Fruit fly (Drosophila melanogaster) ovary, adult (tissue): ENCODE measurements around the gene Tmem43.
A peak's percentile ranks its signal among the peaks of the same experiment; 100 is the strongest.

ENCODE experiments used
- CG17801 ChIP-seq: fragments of 200-800 bp; optimal IDR thresholded peaks from 2 replicates; lab custom pipeline; 2019; ENCODE audit warnings: missing biosample characterization, mild to moderate bottlenecking, missing genetic modification characterization, moderate library complexity; ENCODE audit not compliant: partially characterized antibody

Tmem43 gene

DNA sequence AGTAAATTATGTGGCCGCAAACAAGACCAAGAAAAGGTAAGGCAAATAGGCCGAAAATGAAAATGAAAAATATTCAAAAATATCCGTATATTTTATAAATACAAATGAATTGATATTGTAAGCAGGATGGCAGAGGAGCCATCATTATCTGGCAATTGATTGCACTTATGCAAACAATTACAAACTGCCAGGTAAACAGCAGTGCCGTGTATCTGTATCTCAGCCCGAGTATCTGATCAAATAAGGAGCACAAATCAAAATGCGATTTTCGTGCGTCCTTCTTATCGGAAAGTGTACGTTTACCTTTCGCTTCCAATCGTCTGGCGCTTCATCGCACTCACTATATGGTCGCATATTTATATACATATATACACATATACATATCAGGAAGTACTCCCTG lies 28.1 kb upstream of the Tmem43 start:
- TF ChIP-seq CG17801 (GFP tag; lab: Kevin White, UChicago) = no peak

DNA sequence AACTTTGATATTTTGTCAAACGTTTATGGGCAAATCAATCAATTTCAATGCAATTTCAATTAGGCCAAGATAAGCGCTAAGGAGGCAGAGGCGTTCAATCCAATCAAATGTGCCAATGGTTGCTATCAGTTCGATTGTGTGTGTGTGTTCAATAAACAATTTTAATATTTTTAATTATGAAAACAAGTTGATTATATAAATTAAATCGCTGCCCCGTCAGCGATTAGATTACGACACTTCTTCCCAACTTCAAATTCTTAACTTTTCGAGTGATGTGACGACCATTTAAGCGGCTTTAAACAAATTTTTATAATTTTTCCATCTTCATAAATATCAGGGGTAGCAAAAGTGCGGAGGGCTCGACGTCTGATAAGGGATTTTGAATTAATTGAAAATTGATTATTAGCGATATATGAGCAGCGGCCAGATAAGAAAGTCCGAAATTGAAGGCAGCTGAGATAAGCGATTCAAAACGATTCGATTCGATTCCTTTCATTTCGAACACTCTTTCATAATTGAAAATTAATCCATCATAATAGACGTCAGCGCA lies 27.6 kb upstream of the Tmem43 start:
- no peak for TF ChIP-seq CG17801 (GFP tag; lab: Kevin White, UChicago)

DNA sequence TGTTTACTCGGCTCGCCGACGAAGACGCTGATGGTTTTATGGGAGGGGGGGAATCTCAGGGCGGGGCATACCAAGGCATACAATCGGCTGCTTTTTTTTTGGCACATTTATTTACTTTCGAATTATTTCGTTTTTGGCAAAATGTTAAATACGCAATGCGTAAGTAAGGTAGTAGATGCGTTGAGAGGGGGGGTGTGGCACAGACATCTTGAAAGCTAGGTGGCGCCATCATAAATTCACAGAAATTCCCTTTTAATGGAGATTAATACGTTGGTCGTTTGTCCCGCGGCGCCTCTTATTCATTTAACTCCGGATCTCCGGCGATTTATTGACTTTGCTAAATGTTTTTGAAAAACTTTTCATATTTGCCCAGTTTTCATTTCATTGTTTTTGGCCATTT lies 26.6 kb upstream of the Tmem43 start:
- TF ChIP-seq CG17801 (GFP tag; lab: Kevin White, UChicago) = no peak

DNA sequence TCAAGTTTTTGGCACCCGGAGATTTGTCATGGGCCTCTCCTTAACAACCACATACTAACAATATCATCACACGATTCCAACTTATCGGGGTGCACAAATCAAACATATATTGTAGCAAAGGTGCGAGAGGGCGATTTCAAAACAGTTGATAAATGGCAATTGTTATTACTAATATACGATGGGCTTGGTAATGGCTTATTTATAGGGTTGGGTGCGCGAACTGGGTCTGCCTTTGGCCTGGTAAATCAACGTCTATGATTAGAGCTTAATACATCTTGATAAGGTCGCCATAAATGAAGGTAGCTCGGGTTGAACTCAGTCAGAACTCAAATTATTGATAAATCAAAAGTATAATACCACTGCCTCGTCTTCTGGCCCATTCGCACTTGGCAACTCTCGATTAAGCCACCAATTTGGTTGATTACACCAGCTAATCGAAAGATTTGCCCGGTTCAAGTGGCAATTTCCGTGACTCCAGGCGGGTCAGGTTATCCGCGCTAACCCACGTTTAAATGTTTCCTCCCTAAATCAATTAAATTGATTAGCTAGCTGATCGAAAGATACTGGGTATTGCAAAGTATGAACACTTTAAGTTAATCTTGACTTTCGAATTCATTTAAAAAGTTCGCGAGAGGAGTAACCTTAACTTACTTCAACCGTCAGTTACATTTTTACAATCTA lies 25.8 kb upstream of the Tmem43 start:
- TF ChIP-seq CG17801 (GFP tag; lab: Kevin White, UChicago) = no peak

DNA sequence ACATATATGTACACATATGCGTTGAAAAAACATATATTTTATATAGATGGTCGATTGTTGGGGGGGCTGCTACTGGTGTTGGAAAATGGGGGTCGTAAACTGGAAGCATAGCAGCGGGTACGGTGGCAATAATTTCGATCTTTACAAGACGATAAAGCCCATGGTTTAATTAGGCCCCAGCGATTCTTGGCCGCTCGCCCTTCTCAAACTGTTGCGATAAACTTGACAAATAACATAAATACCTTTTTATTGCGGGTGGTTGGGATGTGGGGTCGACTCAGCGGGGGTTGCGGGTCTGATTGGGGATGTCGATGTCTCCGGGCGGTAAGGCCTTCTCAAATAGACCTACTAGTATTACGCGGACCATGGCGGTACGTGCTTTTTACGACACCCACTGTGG lies 23.7 kb upstream of the Tmem43 start:
- TF ChIP-seq CG17801 (GFP tag; lab: Kevin White, UChicago) = no peak

DNA sequence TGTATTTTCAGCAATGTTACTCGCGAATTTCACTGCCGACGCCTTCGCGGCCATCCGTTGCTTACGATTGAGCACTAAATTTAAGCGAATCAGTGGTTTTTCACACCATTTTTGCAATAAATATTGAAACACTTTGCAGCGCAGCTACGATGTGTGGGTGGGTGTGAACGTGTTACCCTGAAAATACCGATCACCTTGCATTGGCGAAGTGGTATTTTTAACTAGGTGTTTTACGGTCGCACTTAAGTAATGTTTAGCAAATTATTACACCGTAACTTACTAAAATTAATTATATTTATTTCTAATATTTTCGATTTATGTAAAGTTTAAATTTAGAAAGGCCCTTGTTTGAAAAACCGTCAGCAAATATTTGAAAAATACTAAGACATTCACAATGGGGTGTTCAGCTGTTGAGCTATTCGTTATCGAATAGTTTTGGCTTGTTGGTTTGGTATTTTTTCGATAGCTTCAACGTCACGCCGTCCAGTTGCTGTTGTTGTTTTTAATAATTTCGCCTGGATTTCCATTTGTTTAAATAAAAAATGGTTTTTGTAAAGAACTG lies 21.1 kb upstream of the Tmem43 start, which contains the start of the genes syd and Srp9:
Gene syd, minus strand, starts transcription at position 188 of the 562 bp plus-strand sequence.
Gene Srp9, plus strand, starts transcription at position 441 of the 562 bp plus-strand sequence.
- TF ChIP-seq CG17801 (GFP tag; lab: Kevin White, UChicago) = peak; percentile 16

DNA sequence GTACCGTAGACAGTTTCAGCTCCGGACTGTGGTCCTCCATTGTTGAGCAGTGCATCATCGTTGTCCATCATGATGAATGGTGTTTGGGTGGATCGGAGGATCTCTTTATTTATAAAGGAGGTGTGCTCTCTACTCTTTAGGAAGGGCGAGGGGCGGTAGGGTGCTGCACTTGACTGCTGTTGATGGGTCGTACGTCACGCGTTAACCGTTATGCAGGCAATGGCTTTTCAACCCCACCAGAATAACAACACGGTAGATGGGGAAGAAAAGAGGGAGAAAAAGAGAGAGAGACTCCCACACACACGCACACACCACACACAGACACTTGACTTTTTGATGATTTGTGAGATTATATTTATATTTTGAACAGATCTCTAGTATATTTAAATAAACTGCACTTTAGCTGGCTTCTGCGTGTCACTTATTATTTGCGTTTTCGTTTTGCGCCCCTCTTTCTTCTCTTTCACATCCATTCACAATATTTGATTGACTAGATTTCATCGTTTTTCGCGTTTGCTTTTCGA lies 20.6 kb upstream of the Tmem43 start:
- TF ChIP-seq CG17801 (GFP tag; lab: Kevin White, UChicago) = no peak

DNA sequence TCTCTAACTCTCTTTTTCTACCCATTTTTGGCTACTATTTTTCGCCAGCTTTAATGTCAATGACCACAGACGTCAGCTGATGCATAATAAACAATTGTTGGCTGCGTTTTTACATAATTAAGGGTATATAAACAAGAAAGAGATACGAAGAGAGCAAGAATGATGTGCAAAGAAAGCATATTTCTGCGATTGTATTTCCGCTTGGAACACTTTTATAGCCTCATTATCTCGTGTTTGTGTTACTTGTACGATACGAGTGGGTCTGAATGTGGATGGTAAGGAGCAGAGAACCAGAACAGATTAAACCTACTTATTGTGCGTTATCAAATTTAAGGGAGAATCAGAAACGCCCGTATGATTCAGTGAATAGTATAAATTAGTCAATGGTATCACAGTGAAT lies 19.9 kb upstream of the Tmem43 start:
- no peak for TF ChIP-seq CG17801 (GFP tag; lab: Kevin White, UChicago)

DNA sequence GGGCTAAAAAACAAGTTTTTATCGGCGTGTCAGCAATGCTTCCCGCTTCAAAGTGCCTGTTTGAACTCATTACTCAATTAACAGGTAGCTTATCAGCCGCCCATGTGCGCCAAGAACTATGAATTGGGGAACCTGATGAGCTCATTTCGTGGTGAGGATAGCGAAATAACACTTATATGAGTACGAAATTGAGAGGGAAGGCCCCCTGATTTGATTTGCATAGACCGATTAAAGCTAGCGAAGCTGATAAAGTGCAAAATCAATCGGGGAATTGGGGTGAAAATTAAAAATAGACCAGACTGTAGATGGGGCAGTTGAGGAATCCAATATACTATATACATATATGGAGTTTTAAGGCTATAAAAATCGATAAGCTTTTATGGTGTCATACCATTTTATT lies 19.3 kb upstream of the Tmem43 start:
- TF ChIP-seq CG17801 (GFP tag; lab: Kevin White, UChicago) = no peak

DNA sequence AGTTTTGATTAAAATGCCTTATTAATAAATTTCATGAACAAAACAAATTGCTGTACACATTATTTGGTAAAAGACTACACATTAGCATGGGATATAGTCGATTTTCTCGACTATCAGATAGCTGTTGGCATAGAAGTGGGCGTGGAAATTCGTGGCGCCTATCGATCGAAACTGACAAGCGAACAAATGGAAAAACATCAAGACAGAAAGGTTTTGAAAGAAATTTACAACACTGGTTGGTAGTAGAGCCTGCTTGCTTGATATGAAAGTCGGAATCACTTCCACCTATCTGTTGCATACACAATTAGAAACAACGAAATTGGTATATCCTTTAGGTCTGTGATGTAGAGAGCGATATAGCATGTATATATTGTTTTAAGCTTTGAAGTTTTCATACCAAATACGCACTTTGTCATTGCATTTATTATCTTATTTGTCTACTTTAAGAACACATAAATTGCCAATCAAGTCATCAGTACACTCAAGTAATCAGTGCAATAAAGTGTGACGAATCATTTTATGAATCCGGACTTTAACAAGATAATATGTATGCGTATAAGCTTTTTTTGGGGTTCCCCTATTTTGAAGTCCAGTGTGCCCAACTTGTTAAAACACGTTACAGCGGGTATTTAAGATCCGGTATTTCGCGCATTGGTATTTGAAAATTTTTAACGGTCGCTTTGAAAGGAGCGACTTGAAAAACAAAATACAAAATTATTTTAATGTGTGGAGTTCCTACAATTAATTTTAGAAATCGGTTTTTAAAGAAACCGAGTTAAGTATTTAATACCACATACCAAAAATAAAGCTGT lies 1.1 kb upstream of the Tmem43 start:
- no peak for TF ChIP-seq CG17801 (GFP tag; lab: Kevin White, UChicago)

DNA sequence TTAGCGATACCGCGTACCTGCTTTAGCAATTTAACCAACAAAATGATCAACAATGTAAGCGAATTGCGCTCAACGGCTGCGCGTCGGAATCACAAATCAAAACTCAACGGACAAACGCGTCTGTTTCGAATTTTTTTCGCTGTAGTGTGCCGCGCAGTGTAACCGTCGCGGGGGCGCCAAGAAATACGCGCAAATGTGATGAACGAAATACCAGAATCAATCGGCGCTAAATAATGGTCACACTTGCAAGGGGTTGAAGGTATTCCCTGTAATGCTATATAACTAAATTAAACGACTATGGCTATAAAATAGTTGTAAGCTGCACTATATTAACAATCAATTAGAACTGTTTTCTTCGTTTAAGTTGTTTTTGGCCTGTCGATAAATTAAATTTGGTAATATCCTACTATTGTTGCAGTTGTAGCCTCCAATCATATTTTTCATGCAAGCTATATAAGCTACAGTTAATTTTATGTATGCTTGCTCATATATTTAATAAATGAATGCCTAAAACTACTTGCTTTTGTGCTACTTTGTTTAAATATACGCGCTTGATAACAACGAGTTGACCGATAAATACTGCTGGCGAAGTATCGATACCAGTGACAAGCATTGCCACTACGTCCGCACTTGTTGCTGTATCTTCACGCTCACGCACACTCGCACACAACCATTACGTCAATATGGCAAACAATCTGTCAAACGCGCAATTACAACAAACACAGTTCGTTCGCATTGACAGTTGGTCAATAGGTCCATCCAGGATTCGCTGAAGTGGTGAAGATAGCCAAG lies 3.0 kb downstream of the Tmem43 start, which contains the start of the genes pbl and CG8281:
Gene pbl, minus strand, starts transcription at position 190 of the 792 bp plus-strand sequence.
Gene CG8281, plus strand, starts transcription at position 699 of the 792 bp plus-strand sequence.
- TF ChIP-seq CG17801 (GFP tag; lab: Kevin White, UChicago) = no peak

DNA sequence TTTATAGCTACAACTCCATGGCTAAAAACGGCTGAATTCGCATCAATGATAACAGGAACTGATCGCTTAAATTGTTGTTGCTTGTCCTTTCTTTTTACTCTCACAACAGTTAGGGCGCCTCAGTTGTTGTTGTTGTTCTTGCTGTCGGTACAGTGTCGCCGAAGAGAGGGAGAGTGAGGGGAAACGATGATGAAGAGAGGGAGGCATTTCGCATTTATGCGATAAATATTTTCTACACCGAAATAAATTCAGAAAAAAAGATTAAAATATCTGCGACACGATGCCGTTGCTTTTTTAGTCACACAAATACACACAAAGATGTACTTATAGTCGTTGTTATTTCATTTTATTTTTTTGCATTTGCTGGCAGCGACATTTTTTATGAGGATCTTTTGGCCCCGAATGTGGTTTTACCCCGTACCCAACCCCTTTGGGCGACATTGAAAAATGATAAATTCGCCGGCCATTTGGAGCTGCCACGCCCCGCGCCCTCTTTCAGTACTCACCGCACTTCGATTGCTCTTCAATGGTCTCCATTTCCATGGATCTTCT lies 3.9 kb downstream of the Tmem43 start:
- TF ChIP-seq CG17801 (GFP tag; lab: Kevin White, UChicago) = no peak

DNA sequence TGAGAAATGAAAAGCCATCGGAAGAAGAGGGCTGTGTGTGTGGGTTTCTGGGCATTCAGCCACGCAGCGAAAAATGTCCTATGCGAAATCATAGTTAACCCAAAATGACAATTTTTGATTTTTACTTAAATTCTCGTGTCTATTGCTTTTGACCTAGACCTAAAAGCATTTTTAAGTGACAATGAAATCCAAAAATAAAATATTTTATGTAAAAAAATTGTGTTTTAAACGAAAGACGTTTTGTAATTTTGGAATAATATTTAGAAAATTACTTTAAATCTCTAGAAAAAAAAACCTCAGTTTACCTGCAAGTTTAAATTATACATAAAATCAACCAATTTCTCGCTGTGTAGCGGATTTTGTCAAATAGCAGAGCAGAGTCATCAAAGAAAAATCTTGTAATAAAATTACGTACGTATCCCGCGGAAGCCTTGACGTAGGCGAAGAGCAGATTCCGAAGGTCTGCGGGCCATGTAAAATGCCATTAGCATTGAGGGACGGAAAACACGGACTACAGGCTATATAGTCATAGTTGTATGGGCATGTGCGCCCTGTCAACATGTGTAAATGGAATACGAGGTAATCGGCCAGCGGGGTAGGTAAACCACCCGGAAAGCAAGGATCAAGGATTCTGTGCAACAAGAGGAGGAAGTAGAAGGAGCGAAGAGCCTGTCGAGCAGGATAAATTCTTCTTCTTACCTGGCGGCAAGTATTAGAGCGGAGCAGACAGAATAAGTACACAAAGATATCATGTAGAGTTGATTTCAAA lies 5.0 kb downstream of the Tmem43 start:
- TF ChIP-seq CG17801 (GFP tag; lab: Kevin White, UChicago) = no peak
